Fruit fly (Drosophila melanogaster): ENCODE measurements around the gene loco.

The loco gene

DNA sequence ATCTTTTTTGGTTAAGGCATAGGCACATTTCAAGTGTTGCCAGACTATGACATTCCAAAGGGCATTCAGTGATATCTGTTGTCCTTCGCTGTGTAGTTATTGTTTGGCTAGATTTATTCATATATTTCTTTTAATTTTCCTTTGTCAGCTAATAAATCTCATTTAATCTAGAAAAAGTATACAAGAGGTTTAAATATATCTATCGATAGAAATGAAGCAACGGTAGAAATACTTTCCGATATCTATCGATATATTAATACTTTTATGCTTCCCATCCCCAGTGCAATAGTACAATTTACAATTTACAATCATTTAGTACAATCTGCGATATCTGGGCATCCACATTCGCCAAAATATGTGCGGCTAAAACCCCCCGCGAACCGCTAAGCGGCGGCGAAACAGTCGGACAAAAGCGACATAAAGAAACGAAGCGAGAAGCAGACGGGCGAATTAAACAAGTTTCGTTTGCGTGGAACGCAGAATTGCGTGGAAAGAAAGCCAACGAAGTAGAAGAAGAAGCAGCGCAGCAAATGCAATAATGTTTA, 51.7 kb downstream of the loco start, which contains the start of gene Efa6 (continued):
- TF ChIP-seq H2.0 (GFP tag; IDR thresholded peaks at IDR 0.05) (no peak), CG18599 (GFP tag; optimal IDR thresholded peaks at IDR 0.05) (no peak), CG11723 (GFP tag; optimal IDR thresholded peaks at IDR 0.05) (no peak), Rx (GFP tag; IDR thresholded peaks at IDR 0.05) (no peak), Oaz (GFP tag; IDR thresholded peaks at IDR 0.05) (no peak), Opbp (GFP tag; IDR thresholded peaks at IDR 0.05; ENCODE audit: partially characterized antibody) (peak; percentile 86; the same call in 1 of the 3 replicates), CG13123 (GFP tag; optimal IDR thresholded peaks at IDR 0.05) (peak; percentile 34), Kr (GFP tag; optimal IDR thresholded peaks at IDR 0.05) (no peak), chinmo (GFP tag; IDR thresholded peaks at IDR 0.05; ENCODE audit: partially characterized antibody) (peak; percentile 95), rib (GFP tag; IDR thresholded peaks at IDR 0.05) (peak; percentile 54; the same call in 1 of the 2 replicates), vnd (GFP tag; IDR thresholded peaks at IDR 0.05; ENCODE audit: partially characterized antibody) (peak; percentile 91), CG34376 (GFP tag; optimal IDR thresholded peaks at IDR 0.05) (peak; percentile 65), CG10431 (GFP tag; optimal IDR thresholded peaks at IDR 0.05) (no peak), Hsf (GFP tag; optimal IDR thresholded peaks at IDR 0.05) (peak; percentile 57), Tbp (GFP tag; optimal IDR thresholded peaks at IDR 0.05) (no peak), Nf-YC (tag; optimal IDR thresholded peaks at IDR 0.05) (peak; percentile 63), PHDP (tag; optimal IDR thresholded peaks at IDR 0.05) (peak; percentile 55), CG12391 (tag; optimal IDR thresholded peaks at IDR 0.05) (peak; percentile 65), CG15479 (GFP tag; optimal IDR thresholded peaks at IDR 0.05) (peak; percentile 21), E2f2 (GFP tag; IDR thresholded peaks at IDR 0.05) (peak; percentile 91), CG11093 (GFP tag; IDR thresholded peaks at IDR 0.05) (no peak), hkb (optimal IDR thresholded peaks at IDR 0.05) (no peak), hkb (GFP tag; IDR thresholded peaks at IDR 0.05) (no peak), ind (GFP tag; optimal IDR thresholded peaks at IDR 0.05) (peak; percentile 48), HLH54F (GFP tag; optimal IDR thresholded peaks at IDR 0.05) (peak; percentile 44), Mad (GFP tag; optimal IDR thresholded peaks at IDR 0.05) (no peak), CG7372 (GFP tag; IDR thresholded peaks at IDR 0.05) (no peak), kay (GFP tag; optimal IDR thresholded peaks at IDR 0.05) (no peak), NC2β (GFP tag; optimal IDR thresholded peaks at IDR 0.05) (peak; percentile 12), dati (GFP tag; IDR thresholded peaks at IDR 0.05) (no peak), tup (GFP tag; optimal IDR thresholded peaks at IDR 0.05) (no peak), CG11085 (GFP tag; IDR thresholded peaks at IDR 0.05) (no peak), YL-1 (GFP tag; optimal IDR thresholded peaks at IDR 0.05) (peak; percentile 44), CG16863 (GFP tag; optimal IDR thresholded peaks at IDR 0.05) (no peak), B-H1 (GFP tag; IDR thresholded peaks at IDR 0.05) (no peak), gro (GFP tag; optimal IDR thresholded peaks at IDR 0.05) (peak; percentile 59), lilli (GFP tag; optimal IDR thresholded peaks at IDR 0.05) (peak; percentile 62), tap (tag; optimal IDR thresholded peaks at IDR 0.05) (peak; percentile 33), nom (GFP tag; optimal IDR thresholded peaks at IDR 0.05) (peak; percentile 54), caup (GFP tag; optimal IDR thresholded peaks at IDR 0.05; ENCODE audit: severe bottlenecking) (peak; percentile 5), CG32772 (GFP tag; IDR thresholded peaks at IDR 0.05) (no peak), exex (tag; optimal IDR thresholded peaks at IDR 0.05) (peak; percentile 48), fd96Cb (tag; optimal IDR thresholded peaks at IDR 0.05) (peak; percentile 19), B-H2 (GFP tag; optimal IDR thresholded peaks at IDR 0.05) (peak; percentile 55), CG11696 (GFP tag; IDR thresholded peaks at IDR 0.05) (no peak), Hr39 (optimal IDR thresholded peaks at IDR 0.05) (no peak), grau (tag; optimal IDR thresholded peaks at IDR 0.05) (peak; percentile 58), maf-S (GFP tag; optimal IDR thresholded peaks at IDR 0.05) (peak; percentile 48), br (optimal IDR thresholded peaks at IDR 0.05) (no peak), CG12219 (GFP tag; optimal IDR thresholded peaks at IDR 0.05) (no peak), Aef1 (GFP tag; IDR thresholded peaks at IDR 0.05) (no peak), fd3F (GFP tag; optimal IDR thresholded peaks at IDR 0.05) (peak; percentile 30)
